Fruit fly (Drosophila melanogaster) whole organism, embryonic: ENCODE results near the gene CG10194.

Source experiments
- B-H1 ChIP-seq: fragments of 200-800 bp; sonication (Bioruptor generic); IDR thresholded peaks from 3 replicates; pipeline ENCODE4 v1.3.6; 2022; ENCODE audit warnings: missing biosample characterization, missing genetic modification characterization
- CG10543 ChIP-seq: fragments of 200-800 bp; sonication (Bioruptor generic); optimal IDR thresholded peaks from 3 replicates; lab custom pipeline; 2017; ENCODE audit warnings: missing biosample characterization, mild to moderate bottlenecking, missing genetic modification characterization, moderate library complexity
- CG10959 ChIP-seq: fragments of 200-800 bp; sonication (Bioruptor generic); IDR thresholded peaks from 2 replicates; pipeline ENCODE4 v1.3.6; 2022; ENCODE audit warnings: missing biosample characterization, missing genetic modification characterization
- CG11085 ChIP-seq: fragments of 200-800 bp; sonication (Bioruptor generic); IDR thresholded peaks from 2 replicates; pipeline ENCODE4 v1.3.6; 2022; ENCODE audit warnings: missing biosample characterization, missing genetic modification characterization
- CG11398 ChIP-seq: fragments of 200-800 bp; sonication (Bioruptor generic); optimal IDR thresholded peaks from 2 replicates; lab custom pipeline; 2016; ENCODE audit warnings: missing biosample characterization, missing genetic modification characterization
- CG11696 ChIP-seq: fragments of 200-800 bp; sonication (Bioruptor generic); IDR thresholded peaks from 2 replicates; pipeline ENCODE4 v1.3.6; 2022; ENCODE audit warnings: missing biosample characterization, missing genetic modification characterization
- CG12299 ChIP-seq: fragments of 200-800 bp; sonication (Bioruptor generic); optimal IDR thresholded peaks from 2 replicates; lab custom pipeline; 2018; ENCODE audit warnings: missing biosample characterization, mild to moderate bottlenecking, missing genetic modification characterization
- CG13296 ChIP-seq: fragments of 200-800 bp; sonication (Bioruptor generic); optimal IDR thresholded peaks from 3 replicates; lab custom pipeline; 2018; ENCODE audit warnings: missing biosample characterization, mild to moderate bottlenecking, missing genetic modification characterization
- CG14710 ChIP-seq: fragments of 200-800 bp; sonication (Bioruptor generic); optimal IDR thresholded peaks from 3 replicates; lab custom pipeline; 2019; ENCODE audit warnings: missing biosample characterization, mild to moderate bottlenecking, missing genetic modification characterization, moderate library complexity
- CG15011 ChIP-seq: fragments of 200-800 bp; sonication (Bioruptor generic); optimal IDR thresholded peaks from 3 replicates; lab custom pipeline; 2018; ENCODE audit warnings: missing biosample characterization, mild to moderate bottlenecking, missing genetic modification characterization
- CG1602 ChIP-seq: fragments of 200-800 bp; sonication (Bioruptor generic); optimal IDR thresholded peaks from 3 replicates; lab custom pipeline; 2016; ENCODE audit warnings: missing biosample characterization, missing genetic modification characterization
- CG17186 ChIP-seq: fragments of 200-800 bp; sonication (Bioruptor generic); optimal IDR thresholded peaks from 3 replicates; lab custom pipeline; 2017; ENCODE audit warnings: missing biosample characterization, missing genetic modification reagents, missing genetic modification characterization
- CG17328 ChIP-seq: fragments of 200-800 bp; sonication (Bioruptor generic); IDR thresholded peaks from 2 replicates; pipeline ENCODE4 v1.3.6; 2022; ENCODE audit warnings: missing biosample characterization, missing genetic modification characterization
- CG17385 ChIP-seq: fragments of 200-800 bp; sonication (Bioruptor generic); optimal IDR thresholded peaks from 3 replicates; lab custom pipeline; 2018; ENCODE audit warnings: missing biosample characterization, mild to moderate bottlenecking, missing genetic modification characterization
- CG18262 ChIP-seq: fragments of 200-800 bp; optimal IDR thresholded peaks from 3 replicates; lab custom pipeline; 2019; ENCODE audit warnings: missing biosample characterization, mild to moderate bottlenecking, missing genetic modification characterization, moderate library complexity
- CG18619 ChIP-seq: fragments of 200-800 bp; sonication (Bioruptor generic); optimal IDR thresholded peaks from 3 replicates; lab custom pipeline; 2017; ENCODE audit warnings: missing biosample characterization, mild to moderate bottlenecking, missing genetic modification characterization
- CG2116 ChIP-seq: fragments of 200-800 bp; sonication (Bioruptor generic); optimal IDR thresholded peaks from 3 replicates; lab custom pipeline; 2018; ENCODE audit warnings: missing biosample characterization, mild to moderate bottlenecking, missing genetic modification characterization
- CG2202 ChIP-seq: fragments of 200-800 bp; sonication (Bioruptor generic); optimal IDR thresholded peaks from 2 replicates; lab custom pipeline; 2018; ENCODE audit warnings: missing biosample characterization, mild to moderate bottlenecking, missing genetic modification characterization
- CG4730 ChIP-seq: fragments of 200-800 bp; sonication (Bioruptor generic); IDR thresholded peaks from 2 replicates; pipeline ENCODE4 v1.3.6; 2022; ENCODE audit warnings: missing biosample characterization, missing genetic modification characterization
- CG6765 ChIP-seq: fragments of 200-800 bp; sonication (Bioruptor generic); optimal IDR thresholded peaks from 3 replicates; lab custom pipeline; 2017; ENCODE audit warnings: missing biosample characterization, mild to moderate bottlenecking, missing genetic modification characterization
- CG6791 ChIP-seq: fragments of 200-800 bp; sonication (Bioruptor generic); IDR thresholded peaks from 3 replicates; pipeline ENCODE4 v1.3.6; 2022; ENCODE audit warnings: missing biosample characterization, missing genetic modification characterization; ENCODE audit not compliant: partially characterized antibody
- CG9797 ChIP-seq: fragments of 200-800 bp; sonication (Bioruptor generic); optimal IDR thresholded peaks from 3 replicates; lab custom pipeline; 2018; ENCODE audit warnings: missing biosample characterization, mild to moderate bottlenecking, missing genetic modification characterization
- CrebB ChIP-seq: fragments of 200-800 bp; sonication (Bioruptor generic); optimal IDR thresholded peaks from 3 replicates; lab custom pipeline; 2018; ENCODE audit warnings: missing biosample characterization, mild to moderate bottlenecking, missing genetic modification characterization
- Dfd ChIP-seq, 2 experiments: fragments of >200 bp; optimal IDR thresholded peaks; 2 replicates each; lab custom pipeline; 2017; ENCODE audit warnings: missing biosample characterization in 2 of 2, missing genetic modification characterization in 2 of 2
- Dip3 ChIP-seq: fragments of 200-800 bp; sonication (Bioruptor generic); optimal IDR thresholded peaks from 3 replicates; lab custom pipeline; 2016; ENCODE audit warnings: missing biosample characterization, missing genetic modification characterization
- Dp ChIP-seq: fragments of 200-800 bp; sonication (Bioruptor generic); optimal IDR thresholded peaks from 2 replicates; lab custom pipeline; 2018; ENCODE audit warnings: missing biosample characterization, mild to moderate bottlenecking, missing genetic modification characterization, moderate library complexity
- Drgx ChIP-seq: fragments of 200-800 bp; sonication (Bioruptor generic); IDR thresholded peaks from 2 replicates; pipeline ENCODE4 v1.3.6; 2022; ENCODE audit warnings: missing biosample characterization, missing genetic modification characterization
- E2f1 ChIP-seq: fragments of 200-800 bp; sonication (Bioruptor generic); IDR thresholded peaks from 2 replicates; pipeline ENCODE4 v1.3.6; 2022; ENCODE audit warnings: missing biosample characterization, missing genetic modification characterization
- HLHmδ ChIP-seq: fragments of 200-800 bp; sonication (Bioruptor generic); optimal IDR thresholded peaks from 2 replicates; lab custom pipeline; 2018; ENCODE audit warnings: missing biosample characterization, mild to moderate bottlenecking, missing genetic modification characterization, moderate library complexity
- Hsf ChIP-seq: fragments of 200-800 bp; sonication (Bioruptor generic); optimal IDR thresholded peaks from 3 replicates; lab custom pipeline; 2016; ENCODE audit warnings: missing biosample characterization, missing genetic modification characterization
- Jarid2 ChIP-seq: fragments of 200-800 bp; sonication (Bioruptor generic); optimal IDR thresholded peaks from 3 replicates; lab custom pipeline; 2017; ENCODE audit warnings: mild to moderate bottlenecking, missing biosample characterization, missing genetic modification reagents, missing genetic modification characterization
- Mad ChIP-seq: fragments of 200-800 bp; sonication (Bioruptor generic); optimal IDR thresholded peaks from 2 replicates; lab custom pipeline; 2016; ENCODE audit warnings: missing biosample characterization, missing genetic modification characterization
- Myb ChIP-seq: fragments of 200-800 bp; sonication (Bioruptor generic); optimal IDR thresholded peaks from 2 replicates; lab custom pipeline; 2016; ENCODE audit warnings: missing biosample characterization, missing genetic modification characterization
- Optix ChIP-seq: fragments of 200-800 bp; sonication (Bioruptor generic); IDR thresholded peaks from 3 replicates; pipeline ENCODE4 v1.3.6; 2022; ENCODE audit warnings: missing biosample characterization, missing genetic modification characterization
- Ptx1 ChIP-seq: fragments of 200-800 bp; sonication (Bioruptor generic); IDR thresholded peaks from 2 replicates; pipeline ENCODE4 v1.3.6; 2022; ENCODE audit warnings: missing biosample characterization, missing genetic modification characterization
- Spps ChIP-seq: fragments of 200-800 bp; sonication (Bioruptor generic); optimal IDR thresholded peaks from 2 replicates; lab custom pipeline; 2018; ENCODE audit warnings: missing biosample characterization, mild to moderate bottlenecking, missing genetic modification characterization
- Sry-δ ChIP-seq: fragments of 200-800 bp; sonication (Bioruptor generic); optimal IDR thresholded peaks from 2 replicates; lab custom pipeline; 2016; ENCODE audit warnings: missing biosample characterization, missing genetic modification characterization
- cg ChIP-seq: fragments of 200-800 bp; sonication (Bioruptor generic); optimal IDR thresholded peaks from 3 replicates; lab custom pipeline; 2019; ENCODE audit warnings: missing biosample characterization, mild to moderate bottlenecking, missing genetic modification characterization, moderate library complexity
- fd102C ChIP-seq: fragments of 200-800 bp; sonication (Bioruptor generic); optimal IDR thresholded peaks from 2 replicates; lab custom pipeline; 2018; ENCODE audit warnings: missing biosample characterization, mild to moderate bottlenecking, missing genetic modification characterization, moderate library complexity
- gem ChIP-seq: fragments of 200-800 bp; sonication (Bioruptor generic); optimal IDR thresholded peaks from 2 replicates; lab custom pipeline; 2019; ENCODE audit warnings: missing biosample characterization, mild to moderate bottlenecking, missing genetic modification characterization, moderate library complexity
- hkb ChIP-seq, 2 experiments: fragments of 200-800 bp in 1 of 2; fragments of >200 bp in 1 of 2; sonication (Bioruptor generic) in 1 of 2; IDR thresholded peaks in 1 of 2; optimal IDR thresholded peaks in 1 of 2; 2 replicates each; pipeline versions ENCODE4 v1.3.6 to Lab custom; 2017 to 2022; ENCODE audit warnings: missing biosample characterization in 1 of 2, missing genetic modification characterization in 1 of 2
- jumu ChIP-seq: fragments of 200-800 bp; sonication (Bioruptor generic); optimal IDR thresholded peaks from 3 replicates; lab custom pipeline; 2016; ENCODE audit warnings: missing biosample characterization, missing genetic modification characterization
- kay ChIP-seq: fragments of 200-800 bp; sonication (Bioruptor generic); optimal IDR thresholded peaks from 2 replicates; lab custom pipeline; 2016; ENCODE audit warnings: missing biosample characterization, missing genetic modification characterization
- mam ChIP-seq: fragments of 200-800 bp; sonication (Bioruptor generic); optimal IDR thresholded peaks from 3 replicates; lab custom pipeline; 2016; ENCODE audit warnings: missing biosample characterization, missing genetic modification characterization
- nmo ChIP-seq: fragments of 200-800 bp; sonication (Bioruptor generic); optimal IDR thresholded peaks from 2 replicates; lab custom pipeline; 2018; ENCODE audit warnings: missing biosample characterization, mild to moderate bottlenecking, missing genetic modification characterization, moderate library complexity
- oc ChIP-seq: fragments of 200-800 bp; sonication (Bioruptor generic); optimal IDR thresholded peaks from 2 replicates; lab custom pipeline; 2018; ENCODE audit warnings: missing biosample characterization, mild to moderate bottlenecking, missing genetic modification characterization, moderate library complexity
- p53 ChIP-seq: fragments of 200-800 bp; sonication (Bioruptor generic); optimal IDR thresholded peaks from 2 replicates; lab custom pipeline; 2016; ENCODE audit warnings: missing biosample characterization, missing genetic modification characterization
- pzg ChIP-seq: fragments of 200-800 bp; sonication (Bioruptor generic); optimal IDR thresholded peaks from 3 replicates; lab custom pipeline; 2018; ENCODE audit warnings: missing biosample characterization, mild to moderate bottlenecking, missing genetic modification characterization, moderate library complexity
- tll ChIP-seq, 2 experiments: fragments of 200-800 bp in 1 of 2; fragments of >200 bp in 1 of 2; sonication (Bioruptor generic) in 1 of 2; optimal IDR thresholded peaks; 2 replicates each; lab custom pipeline; 2017 to 2019; ENCODE audit warnings: missing biosample characterization in 2 of 2, missing genetic modification characterization in 2 of 2, mild to moderate bottlenecking in 1 of 2, moderate library complexity in 1 of 2
- twi ChIP-seq: fragments of 200-800 bp; optimal IDR thresholded peaks from 2 replicates; lab custom pipeline; 2019; ENCODE audit warnings: missing biosample characterization, mild to moderate bottlenecking, missing genetic modification characterization, moderate library complexity

The CG10194 gene

dm6 chr2L:19533247-19533646 lies 43.3 kb upstream of the CG10194 start, which contains the start of gene CG33116 (continued):
- peak; percentile 36 for TF ChIP-seq kay (GFP tag; lab: Kevin White, UChicago)
- peak; percentile 85 for TF ChIP-seq gem (tag; lab: Kevin White, UChicago)
- TF ChIP-seq CG2202 (tag; lab: Kevin White, UChicago): peak; percentile 63
- peak; percentile 45 for TF ChIP-seq CG12299
- peak; percentile 47 for TF ChIP-seq Dp (GFP tag; lab: Kevin White, UChicago)
- peak; percentile 44; the same call in 1 of the 3 replicates for TF ChIP-seq B-H1
- peak; percentile 3 for TF ChIP-seq hkb (optimal IDR thresholded peaks at IDR 0.05; lab: Kevin White, UChicago)
- TF ChIP-seq hkb (GFP tag; IDR thresholded peaks at IDR 0.05; lab: Robert Waterston, UW): peak; percentile 79
- peak; percentile 78 for TF ChIP-seq CG14710
- peak; percentile 75 for TF ChIP-seq CG1602 (GFP tag; lab: Kevin White, UChicago)
- TF ChIP-seq jumu (GFP tag; lab: Kevin White, UChicago): peak; percentile 83
- TF ChIP-seq CG18619 (GFP tag; lab: Kevin White, UChicago): peak; percentile 82
- TF ChIP-seq CG18262 (tag; lab: Kevin White, UChicago): peak; percentile 87
- peak; percentile 23 for TF ChIP-seq CG9797
- no peak for TF ChIP-seq tll (GFP tag; optimal IDR thresholded peaks at IDR 0.05; lab: Kevin White, UChicago)
- peak; percentile 70 for TF ChIP-seq CG17186
- TF ChIP-seq CG10543 (GFP tag; lab: Kevin White, UChicago): peak; percentile 49
- peak; percentile 61 for TF ChIP-seq p53 (GFP tag; lab: Kevin White, UChicago)
- peak; percentile 63 for TF ChIP-seq pzg (GFP tag; lab: Kevin White, UChicago)
- peak; percentile 72 for TF ChIP-seq E2f1 (GFP tag; lab: Robert Waterston, UW)
- TF ChIP-seq Jarid2 (GFP tag; lab: Kevin White, UChicago): peak; percentile 40
- TF ChIP-seq Myb (GFP tag; lab: Kevin White, UChicago): peak; percentile 85
- TF ChIP-seq twi: peak; percentile 64
- peak; percentile 84 for TF ChIP-seq Mad (GFP tag; lab: Kevin White, UChicago)
- TF ChIP-seq Ptx1 (GFP tag; lab: Robert Waterston, UW): peak; percentile 82
- peak; percentile 87 for TF ChIP-seq Hsf (GFP tag; lab: Kevin White, UChicago)
- peak; percentile 68 for TF ChIP-seq CrebB
- TF ChIP-seq CG6791 (GFP tag; lab: Robert Waterston, UW): peak; percentile 42; the same call in 1 of the 3 replicates
- no peak for TF ChIP-seq fd102C (GFP tag; lab: Kevin White, UChicago)
- 0 out of 2 replicates have a peak, but pooled peaks have one; percentile 32 for TF ChIP-seq CG10959 (GFP tag; lab: Robert Waterston, UW)
- TF ChIP-seq Sry-δ (GFP tag; lab: Kevin White, UChicago): peak; percentile 48
- peak; percentile 78 for TF ChIP-seq CG17385
- peak; percentile 68 for TF ChIP-seq Optix (GFP tag; lab: Robert Waterston, UW)
- peak; percentile 100 for TF ChIP-seq CG11696 (GFP tag; lab: Robert Waterston, UW)
- peak; percentile 77 for TF ChIP-seq Drgx
- TF ChIP-seq Spps (tag; lab: Kevin White, UChicago): peak; percentile 56
- peak; percentile 71; the same call in 1 of the 2 replicates for TF ChIP-seq CG11085 (GFP tag; lab: Robert Waterston, UW)
- TF ChIP-seq cg (GFP tag; lab: Kevin White, UChicago): peak; percentile 76
- TF ChIP-seq CG2116 (GFP tag; lab: Kevin White, UChicago): peak; percentile 63
- TF ChIP-seq HLHmδ: peak; percentile 23
- peak; percentile 87 for TF ChIP-seq mam (GFP tag; lab: Kevin White, UChicago)
- no peak for TF ChIP-seq Dfd (GFP tag; optimal IDR thresholded peaks at IDR 0.05; lab: Kevin White, UChicago)
- peak; percentile 85 for TF ChIP-seq Dip3 (GFP tag; lab: Kevin White, UChicago)
- peak; percentile 60 for TF ChIP-seq CG11398 (GFP tag; lab: Kevin White, UChicago)
- peak; percentile 50 for TF ChIP-seq oc (tag; lab: Kevin White, UChicago)
- TF ChIP-seq nmo: peak; percentile 83
- peak; percentile 74 for TF ChIP-seq CG17328
- TF ChIP-seq CG4730 (GFP tag; lab: Robert Waterston, UW): peak; percentile 55
- TF ChIP-seq CG15011 (GFP tag; lab: Kevin White, UChicago): peak; percentile 48
- TF ChIP-seq CG13296 (GFP tag; lab: Kevin White, UChicago): peak; percentile 74
- peak; percentile 71 for TF ChIP-seq CG6765 (GFP tag; lab: Kevin White, UChicago)
